Fruit fly (Drosophila melanogaster): ENCODE data around the gene Dlic.

The Dlic gene

dm6 chrX:11153413-11153812 is 808 bp upstream of the Dlic start:
- TF ChIP-seq Myc (optimal IDR thresholded peaks at IDR 0.05): no peak
- no peak for TF ChIP-seq psq (optimal IDR thresholded peaks at IDR 0.05)
- no peak for TF ChIP-seq h (optimal IDR thresholded peaks at IDR 0.05)
- no peak for TF ChIP-seq insv (optimal IDR thresholded peaks at IDR 0.05)
- no peak for TF ChIP-seq ttk (optimal IDR thresholded peaks at IDR 0.05)
- TF ChIP-seq Sin3A (optimal IDR thresholded peaks at IDR 0.05): no peak

dm6 chrX:11154511-11155197 is 433 bp downstream of the Dlic start:
- TF ChIP-seq Sin3A (optimal IDR thresholded peaks at IDR 0.05): no peak
- no peak for TF ChIP-seq psq (optimal IDR thresholded peaks at IDR 0.05)
- TF ChIP-seq h (optimal IDR thresholded peaks at IDR 0.05): no peak
- no peak for TF ChIP-seq Myc (optimal IDR thresholded peaks at IDR 0.05)
- no peak for TF ChIP-seq ttk (optimal IDR thresholded peaks at IDR 0.05)
- no peak for TF ChIP-seq insv (optimal IDR thresholded peaks at IDR 0.05)

- TF ChIP-seq insv (optimal IDR thresholded peaks at IDR 0.05) (no peak), Myc (optimal IDR thresholded peaks at IDR 0.05) (no peak), Sin3A (optimal IDR thresholded peaks at IDR 0.05) (no peak), ttk (optimal IDR thresholded peaks at IDR 0.05) (no peak), psq (optimal IDR thresholded peaks at IDR 0.05) (no peak), h (optimal IDR thresholded peaks at IDR 0.05) (no peak)
Measured at dm6 chrX:11155808-11156589, 1.8 kb downstream of the Dlic start.

- TF ChIP-seq Sin3A (optimal IDR thresholded peaks at IDR 0.05) (no peak), insv (optimal IDR thresholded peaks at IDR 0.05) (no peak), ttk (optimal IDR thresholded peaks at IDR 0.05) (no peak), Myc (optimal IDR thresholded peaks at IDR 0.05) (no peak), psq (optimal IDR thresholded peaks at IDR 0.05) (no peak), h (optimal IDR thresholded peaks at IDR 0.05) (no peak)
Measured at dm6 chrX:11159710-11160446, 5.7 kb downstream of the Dlic start, which contains the start of gene CG32668. Gene CG32668 (minus strand): TSS chrX:11159760.

dm6 chrX:11168958-11169357 is 14.7 kb downstream of the Dlic start, which contains the start of gene Antdh:
Gene Antdh (minus strand): TSS chrX:11169058.
- TF ChIP-seq insv (optimal IDR thresholded peaks at IDR 0.05) (no peak), ttk (optimal IDR thresholded peaks at IDR 0.05) (no peak), Sin3A (optimal IDR thresholded peaks at IDR 0.05) (no peak), h (optimal IDR thresholded peaks at IDR 0.05) (no peak), Myc (optimal IDR thresholded peaks at IDR 0.05) (no peak), psq (optimal IDR thresholded peaks at IDR 0.05) (no peak)

DNA sequence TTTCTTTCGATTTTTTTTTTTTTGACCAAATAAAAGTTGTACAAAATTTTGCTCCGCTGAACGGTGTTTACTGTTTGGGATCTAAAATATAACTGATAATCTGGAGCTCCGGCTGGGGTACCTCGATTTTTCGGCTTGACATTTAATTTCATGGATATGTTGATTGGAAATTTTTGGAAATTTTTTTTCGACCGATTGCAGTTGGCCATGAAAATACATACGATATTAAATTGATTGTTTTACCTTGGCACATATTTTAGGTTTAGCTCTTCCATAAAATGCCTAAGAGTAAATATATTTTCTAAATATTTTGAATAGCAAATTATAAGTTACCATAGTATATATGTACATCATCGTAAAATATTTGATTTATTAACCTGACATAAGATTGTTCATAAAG is 16.4 kb downstream of the Dlic start, which contains the start of gene CG1394:
Gene CG1394 (minus strand): TSS at position 101 of the 400 bp plus-strand sequence.
- TF ChIP-seq Sin3A (optimal IDR thresholded peaks at IDR 0.05): no peak

DNA sequence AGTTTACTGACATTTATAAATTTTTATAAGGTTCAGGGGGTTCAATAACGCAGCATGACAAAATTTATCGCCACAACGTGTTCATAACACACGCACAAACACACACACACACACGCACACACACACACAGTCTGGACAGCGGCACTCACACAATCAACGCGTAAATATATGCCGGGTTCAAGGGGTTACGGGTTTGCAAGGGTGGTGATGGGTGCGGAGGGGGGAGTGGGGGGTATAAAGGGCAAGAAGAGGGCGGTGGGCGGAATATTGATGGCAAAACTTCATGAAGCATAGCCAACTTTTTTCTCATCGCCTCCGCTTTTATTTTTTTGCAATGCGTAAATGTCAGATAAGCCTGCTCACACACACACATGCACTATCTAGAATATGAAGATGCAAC is 21.9 kb downstream of the Dlic start:
- no peak for TF ChIP-seq Myc (optimal IDR thresholded peaks at IDR 0.05)
- no peak for TF ChIP-seq insv (optimal IDR thresholded peaks at IDR 0.05)
- TF ChIP-seq ttk (optimal IDR thresholded peaks at IDR 0.05): no peak
- no peak for TF ChIP-seq psq (optimal IDR thresholded peaks at IDR 0.05)
- TF ChIP-seq h (optimal IDR thresholded peaks at IDR 0.05): no peak
- no peak for TF ChIP-seq Sin3A (optimal IDR thresholded peaks at IDR 0.05)

- TF ChIP-seq Sin3A (optimal IDR thresholded peaks at IDR 0.05) (no peak), ttk (optimal IDR thresholded peaks at IDR 0.05) (no peak), psq (optimal IDR thresholded peaks at IDR 0.05) (no peak), Myc (optimal IDR thresholded peaks at IDR 0.05) (no peak), insv (optimal IDR thresholded peaks at IDR 0.05) (no peak), h (optimal IDR thresholded peaks at IDR 0.05) (no peak)
Measured at dm6 chrX:11182631-11183030, 28.4 kb downstream of the Dlic start, which contains the start of gene CG15200. Gene CG15200 (plus strand): TSS chrX:11182931.

dm6 chrX:11201948-11202347 is 47.7 kb downstream of the Dlic start, which contains the start of gene CG11106:
Gene CG11106 (plus strand): TSS chrX:11202248.
- TF ChIP-seq Myc (optimal IDR thresholded peaks at IDR 0.05) (no peak), ttk (optimal IDR thresholded peaks at IDR 0.05) (no peak), Sin3A (optimal IDR thresholded peaks at IDR 0.05) (no peak), psq (optimal IDR thresholded peaks at IDR 0.05) (no peak), insv (optimal IDR thresholded peaks at IDR 0.05) (no peak), h (optimal IDR thresholded peaks at IDR 0.05) (no peak)

- no peak for TF ChIP-seq h (optimal IDR thresholded peaks at IDR 0.05)
Measured at dm6 chrX:11203104-11203503, 48.9 kb downstream of the Dlic start.

Measured in Kc167 (cell line).